Fruit fly (Drosophila melanogaster): ENCODE data around the gene beta-PheRS.

beta-PheRS gene

DNA sequence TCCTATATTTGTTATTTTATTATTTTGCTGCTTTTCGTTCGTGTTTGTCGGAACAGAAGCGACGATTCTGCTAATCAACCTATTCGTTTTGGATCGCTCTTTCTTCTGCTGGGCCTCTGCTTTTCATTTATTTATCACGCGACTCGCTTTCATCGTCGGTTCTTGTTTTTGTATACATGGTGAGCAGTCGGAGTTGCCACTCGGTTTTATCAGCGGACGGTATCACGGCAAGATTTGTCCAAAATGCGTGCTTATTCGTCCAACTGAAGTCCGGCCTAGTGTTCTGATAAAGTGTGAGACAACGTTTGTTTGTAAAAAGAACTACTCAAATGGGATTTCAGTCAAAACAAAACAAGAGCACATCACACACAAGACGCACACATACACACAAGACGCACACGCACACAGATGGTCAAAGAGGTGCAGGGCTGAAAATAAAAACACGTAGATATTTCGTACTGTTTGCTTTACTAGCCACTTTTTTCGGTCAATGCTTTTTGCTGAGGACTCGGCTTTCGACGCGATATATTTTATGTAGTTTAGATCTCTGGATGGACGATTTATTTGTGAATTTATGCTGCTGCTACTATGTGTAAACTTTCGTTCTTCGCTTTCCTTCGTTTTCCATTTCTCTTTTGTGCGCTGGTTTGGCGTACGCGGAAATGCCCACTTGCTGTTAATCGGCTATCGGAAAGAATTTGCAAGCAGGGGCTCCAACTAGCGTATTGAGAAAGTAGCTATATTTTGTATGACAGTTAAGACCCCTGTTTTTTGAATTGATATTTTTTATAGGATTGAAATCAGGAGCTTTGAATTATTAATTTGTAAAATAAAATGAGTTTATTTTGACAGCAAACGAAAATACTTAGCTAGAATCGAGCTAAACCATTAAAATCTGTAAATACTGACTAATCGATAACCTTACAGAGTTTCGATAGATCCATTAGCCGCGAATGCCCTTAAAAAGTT lies 30.9 kb downstream of the beta-PheRS start, which contains the start of gene twin (continued):
- TF ChIP-seq dmrt99B (tag; optimal IDR thresholded peaks at IDR 0.05) (no peak), sob (GFP tag; IDR thresholded peaks at IDR 0.05) (peak; percentile 62), lov (optimal IDR thresholded peaks at IDR 0.05) (no peak), lov (GFP tag; IDR thresholded peaks at IDR 0.05) (no peak), pan (optimal IDR thresholded peaks at IDR 0.05) (no peak), pan (GFP tag; optimal IDR thresholded peaks at IDR 0.05 in 1 of 2, IDR thresholded peaks at IDR 0.05 in 1 of 2) (no peak), vvl (GFP tag; IDR thresholded peaks at IDR 0.05) (peak; percentile 63), CG1603 (tag; optimal IDR thresholded peaks at IDR 0.05) (peak; percentile 4), CG5180 (GFP tag; optimal IDR thresholded peaks at IDR 0.05) (no peak), jigr1 (GFP tag; IDR thresholded peaks at IDR 0.05) (no peak), CG17802 (tag; optimal IDR thresholded peaks at IDR 0.05) (peak; percentile 14), Ssrp (tag; optimal IDR thresholded peaks at IDR 0.05) (peak; percentile 25), CG33213 (GFP tag; optimal IDR thresholded peaks at IDR 0.05) (peak; percentile 15), CG8924 (tag; optimal IDR thresholded peaks at IDR 0.05) (peak; percentile 57), tup (GFP tag; optimal IDR thresholded peaks at IDR 0.05) (no peak), cato (GFP tag; optimal IDR thresholded peaks at IDR 0.05; ENCODE audit: borderline replicate concordance) (no peak), CG14014 (GFP tag; IDR thresholded peaks at IDR 0.05) (peak; percentile 48; the same call in 1 of the 2 replicates), dati (GFP tag; IDR thresholded peaks at IDR 0.05) (no peak), CG13123 (GFP tag; optimal IDR thresholded peaks at IDR 0.05) (no peak), wor (GFP tag; IDR thresholded peaks at IDR 0.05) (no peak), CG10209 (GFP tag; optimal IDR thresholded peaks at IDR 0.05) (peak; percentile 11), B-H1 (GFP tag; IDR thresholded peaks at IDR 0.05) (peak; percentile 47; the same call in 1 of the 3 replicates), Dref (GFP tag; IDR thresholded peaks at IDR 0.05) (peak; percentile 71), CG18011 (GFP tag; optimal IDR thresholded peaks at IDR 0.05) (peak; percentile 44), Oli (tag; optimal IDR thresholded peaks at IDR 0.05) (peak; percentile 15), grau (tag; optimal IDR thresholded peaks at IDR 0.05) (peak; percentile 62), chn (GFP tag; optimal IDR thresholded peaks at IDR 0.05) (peak; percentile 74), CG8290 (GFP tag; optimal IDR thresholded peaks at IDR 0.05) (peak; percentile 48), CG8290 (tag; optimal IDR thresholded peaks at IDR 0.05) (no peak), Sin3A (optimal IDR thresholded peaks at IDR 0.05) (peak; percentile 43), Pdp1 (GFP tag; optimal IDR thresholded peaks at IDR 0.05) (peak; percentile 51 to 68), NFAT (GFP tag; IDR thresholded peaks at IDR 0.05) (peak; percentile 76), CG30020 (tag; optimal IDR thresholded peaks at IDR 0.05) (peak; percentile 64), sens (GFP tag) (peak; percentile 94), h (optimal IDR thresholded peaks at IDR 0.05) (no peak), CG6813 (GFP tag; optimal IDR thresholded peaks at IDR 0.05) (no peak), Dfd (GFP tag; optimal IDR thresholded peaks at IDR 0.05) (no peak), CG31388 (GFP tag; optimal IDR thresholded peaks at IDR 0.05) (no peak), CG4282 (GFP tag; optimal IDR thresholded peaks at IDR 0.05) (peak; percentile 68), p53 (GFP tag; optimal IDR thresholded peaks at IDR 0.05) (peak; percentile 31), so (GFP tag; IDR thresholded peaks at IDR 0.05) (0 out of 3 replicates have a peak, but pooled peaks have one; percentile 38), croc (GFP tag; conservative IDR thresholded peaks at IDR 0.05) (no peak), HHEX (GFP tag; optimal IDR thresholded peaks at IDR 0.05) (peak; percentile 41), CG2199 (GFP tag; IDR thresholded peaks at IDR 0.05) (no peak), al (GFP tag; IDR thresholded peaks at IDR 0.05) (peak; percentile 43), ewg (GFP tag; optimal IDR thresholded peaks at IDR 0.05) (peak; percentile 27), CG11085 (GFP tag; IDR thresholded peaks at IDR 0.05) (no peak), repo (GFP tag; optimal IDR thresholded peaks at IDR 0.05) (no peak), CG31224 (GFP tag; IDR thresholded peaks at IDR 0.05) (no peak), CG10565 (GFP tag; optimal IDR thresholded peaks at IDR 0.05) (no peak)

Measured in whole organism, embryonic.